Worm (Caenorhabditis elegans): ENCODE data around the gene mtm-6.

DNA sequence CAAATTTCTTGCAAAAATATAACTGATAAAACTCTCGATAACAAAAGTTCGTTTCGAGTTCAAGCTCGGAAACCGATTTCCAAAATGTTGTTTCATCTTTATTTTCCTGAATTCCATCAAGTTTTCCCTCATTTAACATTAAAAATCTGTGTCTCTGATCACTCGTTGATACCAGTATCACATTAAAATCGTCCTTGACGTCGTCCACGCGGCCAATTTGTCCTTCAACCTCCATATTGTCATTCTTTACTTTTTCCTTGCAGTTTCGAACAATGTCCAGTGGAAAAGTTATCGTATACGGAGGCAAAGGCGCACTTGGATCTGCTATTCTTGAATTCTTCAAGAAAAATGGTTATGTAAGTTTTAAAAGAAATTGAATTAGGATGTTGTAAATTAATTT lies 46.8 kb downstream of the mtm-6 start, which contains the start of gene qdpr-1:
- TF ChIP-seq aha-1 (tag; optimal IDR thresholded peaks at IDR 0.05) = no peak
- TF ChIP-seq blmp-1 (tag; optimal IDR thresholded peaks at IDR 0.05) = peak; percentile 59
- TF ChIP-seq swsn-7 (tag; optimal IDR thresholded peaks at IDR 0.05) = no peak
- no peak for TF ChIP-seq mdl-1 (tag; optimal IDR thresholded peaks at IDR 0.05)
- TF ChIP-seq C16A3.4 (tag; optimal IDR thresholded peaks at IDR 0.05) = no peak
- no peak for TF ChIP-seq nhr-28 (tag; optimal IDR thresholded peaks at IDR 0.05)
